Worm (Caenorhabditis elegans): ENCODE data around the gene srlf-24.
A peak's percentile ranks its signal among the peaks of the same experiment; 100 is the strongest.

The srlf-24 gene

ce11 chrIV:11109771-11110170, 4.1 kb upstream of the srlf-24 start, which contains the start of gene pigk-1 (continued):
- TF ChIP-seq nhr-102 (tag; optimal IDR thresholded peaks at IDR 0.05) (no peak), dve-1 (tag; optimal IDR thresholded peaks at IDR 0.05; ENCODE audit: insufficient read depth) (no peak), nhr-111 (GFP tag; optimal IDR thresholded peaks at IDR 0.05) (no peak), snpc-4 (tag; optimal IDR thresholded peaks at IDR 0.05) (no peak), Y5F2A.4 (GFP tag; optimal IDR thresholded peaks at IDR 0.05) (no peak), aly-2 (tag; optimal IDR thresholded peaks at IDR 0.05) (no peak), spr-3 (GFP tag; optimal IDR thresholded peaks at IDR 0.05) (no peak), ZK337.2 (GFP tag; IDR thresholded peaks at IDR 0.05) (no peak), nhr-6 (tag; optimal IDR thresholded peaks at IDR 0.05) (no peak), madf-9 (GFP tag; conservative IDR thresholded peaks at IDR 0.05) (0 out of 2 replicates have a peak, but pooled peaks have one; percentile 17), arid-1 (GFP tag; conservative IDR thresholded peaks at IDR 0.05) (no peak), daf-12 (tag; optimal IDR thresholded peaks at IDR 0.05) (no peak), T20F7.1 (GFP tag; optimal IDR thresholded peaks at IDR 0.05) (no peak), F49E8.2 (tag; optimal IDR thresholded peaks at IDR 0.05; ENCODE audit: borderline replicate concordance) (peak; percentile 58), vab-7 (GFP tag; IDR thresholded peaks at IDR 0.05) (no peak), ceh-32 (tag; optimal IDR thresholded peaks at IDR 0.05; ENCODE audit: poor library complexity) (no peak), R02D3.7 (tag; optimal IDR thresholded peaks at IDR 0.05) (no peak), unc-62 (GFP tag; optimal IDR thresholded peaks at IDR 0.05 in 1 of 2) (no peak), unc-62 (tag; optimal IDR thresholded peaks at IDR 0.05) (no peak), fos-1 (tag; optimal IDR thresholded peaks at IDR 0.05) (no peak), ama-1 (optimal IDR thresholded peaks at IDR 0.05) (peak; percentile 65), lin-39 (tag; optimal IDR thresholded peaks at IDR 0.05) (no peak), sdz-12 (GFP tag; optimal IDR thresholded peaks at IDR 0.05) (no peak), daf-19 (GFP tag; conservative IDR thresholded peaks at IDR 0.05) (0 out of 2 replicates have a peak, but pooled peaks have one; percentile 41), fkh-10 (GFP tag; optimal IDR thresholded peaks at IDR 0.05) (no peak), pha-4 (GFP tag; IDR thresholded peaks at IDR 0.05) (peak; percentile 54; the same call in 1 of the 2 replicates), pha-4 (tag; optimal IDR thresholded peaks at IDR 0.05) (no peak), ceh-62 (tag; optimal IDR thresholded peaks at IDR 0.05) (no peak), Y75B8A.6 (GFP tag; IDR thresholded peaks at IDR 0.05) (no peak), T26A8.4 (GFP tag; IDR thresholded peaks at IDR 0.05) (no peak), nhr-10 (tag; optimal IDR thresholded peaks at IDR 0.05) (no peak), jun-1 (tag; optimal IDR thresholded peaks at IDR 0.05) (no peak), Y105C5A.15 (GFP tag; IDR thresholded peaks at IDR 0.05) (no peak), nhr-11 (tag; optimal IDR thresholded peaks at IDR 0.05) (no peak), duxl-1 (tag; optimal IDR thresholded peaks at IDR 0.05; ENCODE audit: poor library complexity) (no peak), nhr-25 (tag; optimal IDR thresholded peaks at IDR 0.05; ENCODE audit: borderline replicate concordance, insufficient read depth) (no peak), tra-1 (GFP tag; IDR thresholded peaks at IDR 0.05) (no peak), zip-2 (tag; optimal IDR thresholded peaks at IDR 0.05) (no peak), mxl-2 (GFP tag; conservative IDR thresholded peaks at IDR 0.05) (no peak), mdt-29 (GFP tag; IDR thresholded peaks at IDR 0.05) (no peak), dmd-9 (GFP tag; IDR thresholded peaks at IDR 0.05) (no peak), pqm-1 (tag; optimal IDR thresholded peaks at IDR 0.05) (no peak), zfp-2 (tag; optimal IDR thresholded peaks at IDR 0.05) (no peak), ZK546.5 (tag; optimal IDR thresholded peaks at IDR 0.05) (peak in 1 of 2 experiments; percentile 27), Y48G9A.11 (GFP tag; IDR thresholded peaks at IDR 0.05) (peak; percentile 41; the same call in 1 of the 2 replicates), F26F4.8 (GFP tag; conservative IDR thresholded peaks at IDR 0.05) (no peak), saeg-2 (GFP tag; IDR thresholded peaks at IDR 0.05) (no peak), daf-8 (GFP tag; IDR thresholded peaks at IDR 0.05) (no peak), lin-15B (tag; optimal IDR thresholded peaks at IDR 0.05) (no peak), ctbp-1 (GFP tag; IDR thresholded peaks at IDR 0.05) (peak; percentile 12; the same call in 1 of the 2 replicates), ceh-44 (GFP tag; IDR thresholded peaks at IDR 0.05) (no peak), nhr-41 (GFP tag; IDR thresholded peaks at IDR 0.05) (no peak)
